Worm (Caenorhabditis elegans) whole organism, L4/young adult: ENCODE data around the gene F44E2.10.

Experiments
- dao-5 ChIP-seq: sonication (generic microtip); optimal IDR thresholded peaks from 2 replicates; lab custom pipeline; 2016; ENCODE audit warnings: missing genotype, missing genetic modification characterization, moderate library complexity, missing compliant biosample characterization
- him-1 ChIP-seq: sonication (generic microtip); optimal IDR thresholded peaks from 2 replicates; lab custom pipeline; 2016; ENCODE audit warnings: missing genotype, missing genetic modification reagents, missing genetic modification characterization, missing compliant biosample characterization

ce11 chrIII:8782744-8783143, 48.2 kb downstream of the F44E2.10 start:
- TF ChIP-seq him-1 (tag; lab: Kevin White, UChicago) (no peak), dao-5 (tag; lab: Kevin White, UChicago) (no peak)
